Worm (Caenorhabditis elegans) whole organism, L3 larva: ENCODE results near the gene somi-1.
A peak's percentile ranks its signal among the peaks of the same experiment; 100 is the strongest.

Source experiments
- R02D3.7 ChIP-seq: fragments of 150-350 bp; optimal IDR thresholded peaks from 2 replicates; lab custom pipeline; 2014; ENCODE audit warnings: missing biosample characterization, missing genetic modification characterization
- ZK546.5 ChIP-seq: sonication (generic microtip); optimal IDR thresholded peaks from 2 replicates; lab custom pipeline; 2017; ENCODE audit warnings: missing biosample characterization, missing genetic modification characterization
- aly-2 ChIP-seq: fragments of 150-350 bp; optimal IDR thresholded peaks from 2 replicates; lab custom pipeline; 2014; ENCODE audit warnings: missing biosample characterization, missing genetic modification characterization
- ama-1 ChIP-seq: fragments of 150-350 bp; optimal IDR thresholded peaks from 2 replicates; lab custom pipeline; 2018
- ceh-16 ChIP-seq: sonication (generic microtip); optimal IDR thresholded peaks from 2 replicates; lab custom pipeline; 2017; ENCODE audit warnings: missing biosample characterization, missing genetic modification characterization
- ceh-28 ChIP-seq: fragments of 150-350 bp; optimal IDR thresholded peaks from 2 replicates; lab custom pipeline; 2014; ENCODE audit warnings: missing biosample characterization, missing genetic modification reagents, missing genetic modification characterization
- ceh-82 ChIP-seq: fragments of 150-350 bp; optimal IDR thresholded peaks from 2 replicates; lab custom pipeline; 2014; ENCODE audit warnings: missing biosample characterization, missing genetic modification characterization
- ceh-9 ChIP-seq: sonication (generic microtip); optimal IDR thresholded peaks from 2 replicates; lab custom pipeline; 2018; ENCODE audit warnings: missing biosample characterization, missing genetic modification characterization
- daf-12 ChIP-seq: fragments of 150-350 bp; optimal IDR thresholded peaks from 2 replicates; lab custom pipeline; 2014; ENCODE audit warnings: missing biosample characterization, missing genetic modification reagents, missing genetic modification characterization
- egl-27 ChIP-seq: sonication (generic microtip); optimal IDR thresholded peaks from 4 replicates; lab custom pipeline; 2017; ENCODE audit warnings: missing biosample characterization, missing genetic modification reagents, missing genetic modification characterization
- egl-5 ChIP-seq: fragments of 150-350 bp; optimal IDR thresholded peaks from 2 replicates; lab custom pipeline; 2017; ENCODE audit warnings: missing biosample characterization, missing genetic modification reagents, missing genetic modification characterization, inconsistent platforms
- elt-1 ChIP-seq: fragments of 150-350 bp; optimal IDR thresholded peaks from 2 replicates; lab custom pipeline; 2014; ENCODE audit warnings: missing biosample characterization, missing genetic modification characterization
- elt-2 ChIP-seq: sonication (generic microtip); optimal IDR thresholded peaks from 2 replicates; lab custom pipeline; 2016; ENCODE audit warnings: missing genetic modification reagents, mild to moderate bottlenecking, missing genetic modification characterization, missing compliant biosample characterization
- elt-3 ChIP-seq, 3 experiments: fragments of 150-350 bp in 1 of 3; sonication (generic microtip) in 2 of 3; optimal IDR thresholded peaks; 2 replicates in 2 of 3; 4 replicates in 1 of 3; lab custom pipeline; 2014 to 2017; ENCODE audit warnings: missing biosample characterization in 3 of 3, missing genetic modification characterization in 3 of 3
- eor-1 ChIP-seq, 2 experiments: fragments of 150-350 bp; optimal IDR thresholded peaks; 2 replicates each; lab custom pipeline; 2014 to 2018; ENCODE audit warnings: missing biosample characterization in 2 of 2, missing genetic modification characterization in 2 of 2
- fkh-10 ChIP-seq: sonication (generic microtip); optimal IDR thresholded peaks from 2 replicates; lab custom pipeline; 2017; ENCODE audit warnings: missing biosample characterization, missing genetic modification reagents, missing genetic modification characterization
- fkh-2 ChIP-seq: fragments of 150-350 bp; optimal IDR thresholded peaks from 2 replicates; lab custom pipeline; 2014; ENCODE audit warnings: missing biosample characterization, missing genetic modification reagents, missing genetic modification characterization
- fos-1 ChIP-seq: fragments of 150-350 bp; optimal IDR thresholded peaks from 2 replicates; lab custom pipeline; 2014; ENCODE audit warnings: missing biosample characterization, missing genetic modification characterization
- jun-1 ChIP-seq: fragments of 150-350 bp; optimal IDR thresholded peaks from 2 replicates; lab custom pipeline; 2014; ENCODE audit warnings: missing biosample characterization, missing genetic modification reagents, missing genetic modification characterization
- lin-15B ChIP-seq: fragments of 150-350 bp; optimal IDR thresholded peaks from 2 replicates; lab custom pipeline; 2014; ENCODE audit warnings: missing biosample characterization, missing genetic modification characterization
- lin-39 ChIP-seq: fragments of 150-350 bp; optimal IDR thresholded peaks from 2 replicates; lab custom pipeline; 2018; ENCODE audit warnings: missing biosample characterization, missing genetic modification reagents, missing genetic modification characterization
- lsy-12 ChIP-seq: sonication (generic microtip); optimal IDR thresholded peaks from 2 replicates; lab custom pipeline; 2016; ENCODE audit warnings: mild to moderate bottlenecking, missing genetic modification characterization, missing compliant biosample characterization
- mdl-1 ChIP-seq: fragments of 150-350 bp; optimal IDR thresholded peaks from 2 replicates; lab custom pipeline; 2014; ENCODE audit warnings: missing biosample characterization, missing genetic modification characterization
- mml-1 ChIP-seq: fragments of 150-350 bp; sonication (generic microtip); optimal IDR thresholded peaks from 3 replicates; lab custom pipeline; 2014; ENCODE audit warnings: missing biosample characterization, missing genetic modification characterization
- nfya-1 ChIP-seq: sonication (generic microtip); optimal IDR thresholded peaks from 2 replicates; lab custom pipeline; 2017; ENCODE audit warnings: missing genetic modification characterization, mild to moderate bottlenecking, missing compliant biosample characterization, antibody characterized with exemption, moderate library complexity; ENCODE audit not compliant: insufficient read depth
- nhr-12 ChIP-seq: fragments of 150-350 bp; optimal IDR thresholded peaks from 2 replicates; lab custom pipeline; 2014; ENCODE audit warnings: missing biosample characterization, missing genetic modification characterization
- nhr-23 ChIP-seq: fragments of 150-350 bp; optimal IDR thresholded peaks from 2 replicates; lab custom pipeline; 2014; ENCODE audit warnings: missing biosample characterization, missing genetic modification reagents, missing genetic modification characterization
- nhr-237 ChIP-seq: fragments of 150-350 bp; optimal IDR thresholded peaks from 2 replicates; lab custom pipeline; 2014; ENCODE audit warnings: missing biosample characterization, missing genetic modification characterization
- nhr-25 ChIP-seq: sonication (generic microtip); optimal IDR thresholded peaks from 2 replicates; lab custom pipeline; 2017; ENCODE audit warnings: missing biosample characterization, missing genetic modification characterization
- nhr-28 ChIP-seq: fragments of 150-350 bp; optimal IDR thresholded peaks from 2 replicates; lab custom pipeline; 2014; ENCODE audit warnings: missing biosample characterization, missing genetic modification characterization
- nhr-43 ChIP-seq: sonication (generic microtip); optimal IDR thresholded peaks from 2 replicates; lab custom pipeline; 2016; ENCODE audit warnings: mild to moderate bottlenecking, missing genetic modification characterization, missing compliant biosample characterization; ENCODE audit not compliant: poor library complexity, severe bottlenecking
- nhr-67 ChIP-seq: fragments of 150-350 bp; optimal IDR thresholded peaks from 2 replicates; lab custom pipeline; 2014; ENCODE audit warnings: missing biosample characterization, missing genetic modification characterization
- nhr-76 ChIP-seq: fragments of 150-350 bp; sonication (generic microtip); optimal IDR thresholded peaks from 5 replicates; lab custom pipeline; 2014; ENCODE audit warnings: missing biosample characterization, missing genetic modification characterization
- nhr-77 ChIP-seq: fragments of 150-350 bp; optimal IDR thresholded peaks from 2 replicates; lab custom pipeline; 2014; ENCODE audit warnings: missing biosample characterization, missing genetic modification characterization
- pha-4 ChIP-seq: fragments of 150-350 bp; optimal IDR thresholded peaks from 2 replicates; lab custom pipeline; 2014; ENCODE audit warnings: missing biosample characterization, missing genetic modification reagents, missing genetic modification characterization
- pqm-1 ChIP-seq: fragments of 150-350 bp; optimal IDR thresholded peaks from 2 replicates; lab custom pipeline; 2017; ENCODE audit warnings: missing biosample characterization, missing genetic modification characterization, inconsistent platforms
- sea-2 ChIP-seq: fragments of 150-350 bp; sonication (generic microtip); optimal IDR thresholded peaks from 4 replicates; lab custom pipeline; 2014; ENCODE audit warnings: missing biosample characterization, missing genetic modification reagents, missing genetic modification characterization
- skn-1 ChIP-seq: fragments of 150-350 bp; optimal IDR thresholded peaks from 2 replicates; lab custom pipeline; 2014; ENCODE audit warnings: missing biosample characterization, missing genetic modification characterization
- snpc-4 ChIP-seq: fragments of 150-350 bp; optimal IDR thresholded peaks from 2 replicates; lab custom pipeline; 2014; ENCODE audit warnings: missing biosample characterization, missing genetic modification characterization
- tbx-2 ChIP-seq: sonication (generic microtip); optimal IDR thresholded peaks from 2 replicates; lab custom pipeline; 2016; ENCODE audit warnings: mild to moderate bottlenecking, missing genetic modification characterization, missing compliant biosample characterization
- unc-39 ChIP-seq: sonication (generic microtip); optimal IDR thresholded peaks from 4 replicates; lab custom pipeline; 2017; ENCODE audit warnings: missing biosample characterization, missing genetic modification characterization
- unc-62 ChIP-seq: fragments of 150-350 bp; sonication (generic microtip); optimal IDR thresholded peaks from 4 replicates; lab custom pipeline; 2014; ENCODE audit warnings: missing biosample characterization, missing genetic modification reagents, missing genetic modification characterization
- zag-1 ChIP-seq: fragments of 150-350 bp; optimal IDR thresholded peaks from 2 replicates; lab custom pipeline; 2014; ENCODE audit warnings: missing biosample characterization, missing genetic modification characterization
- ztf-11 ChIP-seq: fragments of 150-350 bp; optimal IDR thresholded peaks from 2 replicates; lab custom pipeline; 2014; ENCODE audit warnings: missing biosample characterization, missing genetic modification characterization
- ztf-4 ChIP-seq: fragments of 150-350 bp; optimal IDR thresholded peaks from 2 replicates; lab custom pipeline; 2014; ENCODE audit warnings: missing biosample characterization, missing genetic modification characterization

The somi-1 gene

DNA sequence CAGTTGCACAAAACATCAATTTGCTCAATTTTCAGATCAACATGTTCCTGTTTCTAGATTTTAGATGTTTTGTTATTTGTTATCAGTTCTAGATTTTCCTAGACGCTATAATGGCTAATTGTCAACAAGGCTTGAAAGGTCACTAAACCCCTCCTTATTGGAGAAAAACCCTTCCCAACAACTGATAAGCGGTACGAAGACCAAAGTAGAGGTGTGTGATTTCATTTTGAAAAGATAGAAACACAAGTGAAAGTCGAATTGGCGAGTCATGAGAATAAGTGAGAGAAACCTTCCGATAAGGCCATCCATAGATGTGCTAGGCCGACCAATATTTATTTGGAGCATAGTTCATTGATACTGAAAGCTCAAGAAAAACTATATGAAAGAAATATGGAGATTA, 17.6 kb downstream of the somi-1 start:
- TF ChIP-seq eor-1 (tag; optimal IDR thresholded peaks at IDR 0.05; lab: Kevin White, UChicago) = no peak
- TF ChIP-seq jun-1 (tag; lab: Kevin White, UChicago) = peak; percentile 62
- TF ChIP-seq pha-4 (tag; lab: Kevin White, UChicago) = peak; percentile 64
- TF ChIP-seq lin-15B (tag; lab: Kevin White, UChicago) = no peak
- TF ChIP-seq nhr-76 = no peak
- TF ChIP-seq daf-12 (tag; lab: Kevin White, UChicago) = no peak
- TF ChIP-seq elt-2 (tag; lab: Kevin White, UChicago) = peak; percentile 98
- no peak for TF ChIP-seq sea-2 (GFP tag; lab: Kevin White, UChicago)
- no peak for TF ChIP-seq ceh-16 (tag; lab: Kevin White, UChicago)
- peak; percentile 67 for TF ChIP-seq nhr-23 (tag; lab: Kevin White, UChicago)
- no peak for TF ChIP-seq nhr-28
- TF ChIP-seq pqm-1 (tag; lab: Kevin White, UChicago) = peak; percentile 70
- TF ChIP-seq nhr-12 (tag; lab: Kevin White, UChicago) = no peak

DNA sequence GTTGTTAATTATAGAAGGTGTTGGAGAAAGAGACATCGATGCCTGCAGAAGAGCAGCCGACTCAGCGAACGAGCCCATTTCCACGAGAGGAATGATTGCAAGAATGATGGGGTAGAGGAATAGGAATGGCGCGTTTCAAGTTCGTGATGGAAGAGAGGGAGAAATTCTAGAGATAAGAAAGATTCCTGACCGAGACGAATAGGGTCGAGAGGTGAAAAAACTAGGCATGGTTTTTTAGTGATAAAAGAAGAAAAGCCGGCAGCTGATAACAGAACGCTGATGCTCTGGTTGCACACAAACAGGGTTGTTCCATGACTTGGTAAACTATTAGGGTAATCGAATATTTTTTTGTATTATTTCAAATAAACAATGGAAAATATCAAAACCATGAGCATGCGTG, 18.4 kb downstream of the somi-1 start:
- TF ChIP-seq elt-1 (tag; lab: Kevin White, UChicago) (no peak), ztf-11 (tag; lab: Kevin White, UChicago) (no peak), nhr-25 (tag; lab: Kevin White, UChicago) (no peak), snpc-4 (tag; lab: Kevin White, UChicago) (no peak), pqm-1 (tag; lab: Kevin White, UChicago) (peak; percentile 66), egl-5 (tag; lab: Kevin White, UChicago) (no peak), zag-1 (no peak), lsy-12 (no peak), nfya-1 (tag; lab: Kevin White, UChicago) (no peak), ztf-4 (tag; lab: Kevin White, UChicago) (no peak), nhr-28 (no peak), eor-1 (tag; optimal IDR thresholded peaks at IDR 0.05; lab: Kevin White, UChicago) (no peak), ceh-9 (tag; lab: Kevin White, UChicago) (no peak), aly-2 (no peak), R02D3.7 (tag; lab: Kevin White, UChicago) (no peak), elt-2 (tag; lab: Kevin White, UChicago) (peak; percentile 93)

DNA sequence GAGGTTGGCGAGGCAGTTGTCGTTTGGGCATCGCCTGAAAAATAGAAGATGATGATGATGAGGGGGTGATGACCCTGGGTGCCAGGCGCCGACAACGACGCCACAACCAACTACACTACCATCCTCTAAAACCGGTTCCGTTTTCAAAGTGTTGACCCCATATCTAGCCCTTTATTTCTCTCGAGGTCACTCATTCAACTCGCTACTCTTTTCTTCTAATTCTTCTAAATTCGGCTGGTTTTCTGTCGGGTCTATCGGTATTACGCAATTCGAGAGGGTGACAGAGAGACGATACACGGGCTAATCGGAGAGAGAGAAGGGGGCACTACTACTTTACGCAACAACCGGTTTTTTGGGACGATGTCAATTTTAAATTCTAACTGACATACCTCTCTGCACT, 19.9 kb downstream of the somi-1 start:
- TF ChIP-seq unc-39 (tag; lab: Kevin White, UChicago) = no peak
- TF ChIP-seq nfya-1 (tag; lab: Kevin White, UChicago) = peak; percentile 13
- TF ChIP-seq eor-1 (tag; optimal IDR thresholded peaks at IDR 0.05; lab: Kevin White, UChicago) = peak in 1 of 2 experiments; percentile 39
- peak; percentile 99 for TF ChIP-seq nhr-23 (tag; lab: Kevin White, UChicago)
- no peak for TF ChIP-seq lin-39 (tag; lab: Kevin White, UChicago)
- TF ChIP-seq unc-62 = peak; percentile 43
- no peak for TF ChIP-seq nhr-28
- no peak for TF ChIP-seq nhr-76
- peak; percentile 50 for TF ChIP-seq egl-27
- no peak for TF ChIP-seq fkh-2 (tag; lab: Kevin White, UChicago)
- TF ChIP-seq zag-1 = no peak
- no peak for TF ChIP-seq nhr-12 (tag; lab: Kevin White, UChicago)
- peak; percentile 86 for TF ChIP-seq nhr-43 (tag; lab: Kevin White, UChicago)
- no peak for TF ChIP-seq nhr-237
- no peak for TF ChIP-seq daf-12 (tag; lab: Kevin White, UChicago)
- no peak for TF ChIP-seq pqm-1 (tag; lab: Kevin White, UChicago)
- TF ChIP-seq sea-2 (GFP tag; lab: Kevin White, UChicago) = no peak
- no peak for TF ChIP-seq lin-15B (tag; lab: Kevin White, UChicago)
- no peak for TF ChIP-seq aly-2
- peak; percentile 64 for TF ChIP-seq egl-5 (tag; lab: Kevin White, UChicago)
- TF ChIP-seq ztf-4 (tag; lab: Kevin White, UChicago) = no peak
- peak; percentile 46 for TF ChIP-seq ceh-28 (tag; lab: Kevin White, UChicago)
- TF ChIP-seq elt-3 (tag; optimal IDR thresholded peaks at IDR 0.05; lab: Kevin White, UChicago) = peak in 2 of 3 experiments; percentile 59 to 81
- TF ChIP-seq nhr-67 (tag; lab: Kevin White, UChicago) = no peak
- TF ChIP-seq lsy-12 = peak; percentile 23
- TF ChIP-seq mml-1 (tag; lab: Kevin White, UChicago) = no peak
- no peak for TF ChIP-seq fkh-10
- no peak for TF ChIP-seq ceh-16 (tag; lab: Kevin White, UChicago)
- peak; percentile 99 for TF ChIP-seq nhr-25 (tag; lab: Kevin White, UChicago)
- no peak for TF ChIP-seq ceh-82 (tag; lab: Kevin White, UChicago)
- peak; percentile 41 for TF ChIP-seq jun-1 (tag; lab: Kevin White, UChicago)
- peak; percentile 57 for TF ChIP-seq elt-1 (tag; lab: Kevin White, UChicago)
- TF ChIP-seq pha-4 (tag; lab: Kevin White, UChicago) = no peak
- TF ChIP-seq ZK546.5 (tag; lab: Kevin White, UChicago) = no peak
- no peak for TF ChIP-seq R02D3.7 (tag; lab: Kevin White, UChicago)
- TF ChIP-seq skn-1 = no peak
- TF ChIP-seq ama-1 (lab: Kevin White, UChicago) = no peak
- TF ChIP-seq elt-2 (tag; lab: Kevin White, UChicago) = peak; percentile 1
- no peak for TF ChIP-seq ceh-9 (tag; lab: Kevin White, UChicago)
- TF ChIP-seq mdl-1 (tag; lab: Kevin White, UChicago) = peak; percentile 12
- TF ChIP-seq snpc-4 (tag; lab: Kevin White, UChicago) = peak; percentile 13
- TF ChIP-seq tbx-2 (tag; lab: Kevin White, UChicago) = peak; percentile 69
- no peak for TF ChIP-seq ztf-11 (tag; lab: Kevin White, UChicago)
- no peak for TF ChIP-seq nhr-77
- TF ChIP-seq fos-1 (tag; lab: Kevin White, UChicago) = no peak
